Fruit fly (Drosophila melanogaster): ENCODE results near the gene wts.
A peak's percentile ranks its signal among the peaks of the same experiment; 100 is the strongest.

Gene wts

dm6 chr3R:30796715-30797114, 9.7 kb downstream of the wts start (continued):
- TF ChIP-seq tio (GFP tag; optimal IDR thresholded peaks at IDR 0.05) (peak; percentile 45), CG6254 (GFP tag; optimal IDR thresholded peaks at IDR 0.05) (peak; percentile 40), Dip3 (GFP tag; optimal IDR thresholded peaks at IDR 0.05) (peak; percentile 37), shn (GFP tag; optimal IDR thresholded peaks at IDR 0.05) (peak; percentile 43), Dad (GFP tag; optimal IDR thresholded peaks at IDR 0.05) (no peak), CG12659 (GFP tag; optimal IDR thresholded peaks at IDR 0.05) (peak; percentile 17), CG3281 (GFP tag; optimal IDR thresholded peaks at IDR 0.05) (peak; percentile 43), chinmo (GFP tag; IDR thresholded peaks at IDR 0.05; ENCODE audit: partially characterized antibody) (no peak), Dp (GFP tag; optimal IDR thresholded peaks at IDR 0.05) (no peak), CG33213 (GFP tag; optimal IDR thresholded peaks at IDR 0.05) (peak; percentile 11), CG6175 (GFP tag; IDR thresholded peaks at IDR 0.05) (peak; percentile 76; the same call in 2 of the 3 replicates), Asciz (GFP tag; optimal IDR thresholded peaks at IDR 0.05) (no peak), oc (tag; optimal IDR thresholded peaks at IDR 0.05) (peak; percentile 54), CG14965 (GFP tag; optimal IDR thresholded peaks at IDR 0.05; ENCODE audit: borderline replicate concordance) (no peak), NFAT (GFP tag; IDR thresholded peaks at IDR 0.05) (peak; percentile 88), hkb (optimal IDR thresholded peaks at IDR 0.05) (no peak), hkb (GFP tag; IDR thresholded peaks at IDR 0.05) (peak; percentile 50; the same call in 1 of the 2 replicates), Hmr (GFP tag; optimal IDR thresholded peaks at IDR 0.05) (peak; percentile 14), caup (GFP tag; optimal IDR thresholded peaks at IDR 0.05; ENCODE audit: severe bottlenecking) (peak; percentile 35), Fer3 (tag; optimal IDR thresholded peaks at IDR 0.05) (peak; percentile 44), CG31388 (GFP tag; optimal IDR thresholded peaks at IDR 0.05) (no peak), ci (GFP tag; IDR thresholded peaks at IDR 0.05) (peak; percentile 90), row (GFP tag; IDR thresholded peaks at IDR 0.05) (peak; percentile 81), BtbVII (GFP tag; optimal IDR thresholded peaks at IDR 0.05) (no peak), lola (GFP tag; optimal IDR thresholded peaks at IDR 0.05) (peak in 1 of 3 experiments; percentile 18), Ada2b (GFP tag; IDR thresholded peaks at IDR 0.05) (peak; percentile 75), crol (GFP tag; IDR thresholded peaks at IDR 0.05) (peak; percentile 30; the same call in 1 of the 2 replicates), amos (GFP tag; IDR thresholded peaks at IDR 0.05; ENCODE audit: partially characterized antibody) (no peak), sob (GFP tag; IDR thresholded peaks at IDR 0.05) (peak; percentile 71), btn (GFP tag; optimal IDR thresholded peaks at IDR 0.05) (no peak), lmd (GFP tag; IDR thresholded peaks at IDR 0.05) (peak; percentile 87), jing (GFP tag; optimal IDR thresholded peaks at IDR 0.05) (peak; percentile 48), CG14014 (GFP tag; IDR thresholded peaks at IDR 0.05) (peak; percentile 81), nerfin-1 (tag; optimal IDR thresholded peaks at IDR 0.05) (no peak), jigr1 (GFP tag; IDR thresholded peaks at IDR 0.05) (0 out of 3 replicates have a peak, but pooled peaks have one; percentile 32), Chrac-16 (GFP tag; optimal IDR thresholded peaks at IDR 0.05) (peak; percentile 58), HmgD (GFP tag; optimal IDR thresholded peaks at IDR 0.05) (no peak), org-1 (GFP tag; optimal IDR thresholded peaks at IDR 0.05) (peak; percentile 29), CG15514 (GFP tag; optimal IDR thresholded peaks at IDR 0.05) (no peak), CG3163 (GFP tag; optimal IDR thresholded peaks at IDR 0.05) (peak; percentile 44), al (GFP tag; IDR thresholded peaks at IDR 0.05) (peak; percentile 74), bowl (GFP tag; IDR thresholded peaks at IDR 0.05) (0 out of 2 replicates have a peak, but pooled peaks have one; percentile 23), nau (GFP tag; optimal IDR thresholded peaks at IDR 0.05) (no peak), Camta (GFP tag; optimal IDR thresholded peaks at IDR 0.05) (no peak), sd (tag; optimal IDR thresholded peaks at IDR 0.05) (no peak), fd96Cb (tag; optimal IDR thresholded peaks at IDR 0.05) (peak; percentile 52), sna (GFP tag; IDR thresholded peaks at IDR 0.05; ENCODE audit: partially characterized antibody) (no peak), CG2678 (tag; optimal IDR thresholded peaks at IDR 0.05) (peak; percentile 59), pzg (GFP tag; optimal IDR thresholded peaks at IDR 0.05) (no peak), Stat92E (GFP tag; optimal IDR thresholded peaks at IDR 0.05) (no peak)

All from whole organism, embryonic.